Fruit fly (Drosophila melanogaster) whole organism, adult: Measurements from ENCODE around the gene stai.

Experiments
- CG11617 ChIP-seq: fragments of 200-800 bp; sonication (Bioruptor generic); optimal IDR thresholded peaks from 2 replicates; lab custom pipeline; 2017; ENCODE audit warnings: mild to moderate bottlenecking, missing biosample characterization, missing genetic modification reagents, missing genetic modification characterization
- CG12768 ChIP-seq: fragments of 200-800 bp; sonication (Bioruptor generic); optimal IDR thresholded peaks from 2 replicates; lab custom pipeline; 2017; ENCODE audit warnings: missing biosample characterization, missing genetic modification characterization, mild to moderate bottlenecking, moderate library complexity, missing genetic modification reagents
- CG14711 ChIP-seq: fragments of 200-800 bp; sonication (Bioruptor generic); optimal IDR thresholded peaks from 2 replicates; lab custom pipeline; 2018; ENCODE audit warnings: missing biosample characterization, mild to moderate bottlenecking, missing genetic modification characterization, moderate library complexity
- CG1620 ChIP-seq: fragments of 200-800 bp; sonication (Bioruptor generic); optimal IDR thresholded peaks from 2 replicates; lab custom pipeline; 2016; ENCODE audit warnings: missing biosample characterization, missing genetic modification characterization
- CG33017 ChIP-seq: fragments of 200-800 bp; sonication (Bioruptor generic); optimal IDR thresholded peaks from 2 replicates; lab custom pipeline; 2018; ENCODE audit warnings: missing biosample characterization, mild to moderate bottlenecking, missing genetic modification characterization, moderate library complexity
- CG5204 ChIP-seq: fragments of 200-800 bp; sonication (Bioruptor generic); optimal IDR thresholded peaks from 2 replicates; lab custom pipeline; 2016; ENCODE audit warnings: missing biosample characterization, missing genetic modification characterization
- CG7045 ChIP-seq: fragments of 200-800 bp; sonication (Bioruptor generic); optimal IDR thresholded peaks from 2 replicates; lab custom pipeline; 2017; ENCODE audit warnings: missing biosample characterization, mild to moderate bottlenecking, missing genetic modification characterization
- CG7101 ChIP-seq: fragments of 200-800 bp; sonication (Bioruptor generic); optimal IDR thresholded peaks from 2 replicates; lab custom pipeline; 2018; ENCODE audit warnings: missing biosample characterization, mild to moderate bottlenecking, missing genetic modification characterization, moderate library complexity
- Clk ChIP-seq: fragments of 200-800 bp; sonication (Bioruptor generic); optimal IDR thresholded peaks from 2 replicates; lab custom pipeline; 2017; ENCODE audit warnings: missing biosample characterization, missing genetic modification characterization
- Crg-1 ChIP-seq: fragments of 200-800 bp; sonication (Bioruptor generic); optimal IDR thresholded peaks from 2 replicates; lab custom pipeline; 2016; ENCODE audit warnings: missing biosample characterization, missing genetic modification characterization
- Hr96 ChIP-seq: fragments of 200-800 bp; sonication (Bioruptor generic); optimal IDR thresholded peaks from 2 replicates; lab custom pipeline; 2016; ENCODE audit warnings: missing biosample characterization, missing genetic modification characterization
- Mnt ChIP-seq: fragments of 200-800 bp; sonication (Bioruptor generic); optimal IDR thresholded peaks from 2 replicates; lab custom pipeline; 2016; ENCODE audit warnings: missing biosample characterization, mild to moderate bottlenecking, missing genetic modification characterization
- bab1 ChIP-seq: fragments of 200-800 bp; sonication (Bioruptor generic); optimal IDR thresholded peaks from 3 replicates; lab custom pipeline; 2019; ENCODE audit warnings: missing biosample characterization, mild to moderate bottlenecking, missing genetic modification characterization, moderate library complexity
- cic ChIP-seq: fragments of 200-800 bp; sonication (Bioruptor generic); optimal IDR thresholded peaks from 2 replicates; lab custom pipeline; 2017; ENCODE audit warnings: missing biosample characterization, mild to moderate bottlenecking, missing genetic modification characterization, moderate library complexity
- cnc ChIP-seq, 2 experiments: fragments of >200 bp; optimal IDR thresholded peaks; 2 replicates each; lab custom pipeline; 2017
- kay ChIP-seq: fragments of 200-800 bp; sonication (Bioruptor generic); peaks from one replicate; lab custom pipeline; 2016; ENCODE audit warnings: missing biosample characterization, missing genetic modification characterization, borderline replicate concordance
- ovo ChIP-seq: fragments of 200-800 bp; sonication (Bioruptor generic); optimal IDR thresholded peaks from 2 replicates; lab custom pipeline; 2016; ENCODE audit warnings: missing biosample characterization, missing genetic modification characterization
- pad ChIP-seq: fragments of 200-800 bp; sonication (Bioruptor generic); optimal IDR thresholded peaks from 3 replicates; lab custom pipeline; 2017; ENCODE audit warnings: missing biosample characterization, missing genetic modification characterization, mild to moderate bottlenecking, moderate library complexity, missing genetic modification reagents
- tj ChIP-seq: fragments of 200-800 bp; sonication (Bioruptor generic); optimal IDR thresholded peaks from 3 replicates; lab custom pipeline; 2017; ENCODE audit warnings: missing biosample characterization, mild to moderate bottlenecking, missing genetic modification characterization, moderate library complexity
- toe ChIP-seq: fragments of 200-800 bp; sonication (Bioruptor generic); optimal IDR thresholded peaks from 2 replicates; lab custom pipeline; 2016; ENCODE audit warnings: missing biosample characterization, missing genetic modification characterization

Gene stai

DNA sequence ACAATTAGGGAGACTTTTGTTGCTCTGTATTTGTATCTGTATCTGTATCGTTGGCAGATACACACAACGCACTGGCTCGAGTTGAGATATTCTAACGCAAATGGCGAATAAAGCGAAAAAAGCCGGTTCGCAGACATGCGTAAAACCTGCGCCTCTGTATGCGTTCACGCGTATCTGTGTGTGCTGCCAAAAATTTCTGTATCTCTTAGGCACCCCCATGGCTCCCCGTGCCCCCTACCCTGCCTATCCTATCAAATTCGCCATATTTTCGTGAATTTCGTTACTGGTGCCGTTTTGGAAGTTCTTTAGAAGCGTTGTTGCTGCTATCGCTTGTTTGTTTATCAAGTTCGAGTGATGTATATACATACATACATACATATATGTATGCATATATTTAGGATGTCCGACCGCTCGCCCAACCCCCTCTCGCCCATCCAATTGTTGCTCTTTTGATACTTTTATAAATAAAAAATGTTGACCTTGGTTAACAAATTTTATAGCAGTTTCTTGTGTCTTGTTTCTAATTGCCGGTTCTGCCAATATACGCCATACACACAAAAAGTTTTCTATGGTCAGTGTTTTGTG is 14.4 kb upstream of the stai start:
- TF ChIP-seq bab1 (GFP tag; lab: Kevin White, UChicago) (no peak), CG7101 (tag; lab: Kevin White, UChicago) (no peak), CG5204 (GFP tag; lab: Kevin White, UChicago) (no peak), ovo (GFP tag; lab: Kevin White, UChicago) (no peak), CG7045 (GFP tag; lab: Kevin White, UChicago) (no peak), cnc (optimal IDR thresholded peaks at IDR 0.05; lab: Kevin White, UChicago) (no peak)

DNA sequence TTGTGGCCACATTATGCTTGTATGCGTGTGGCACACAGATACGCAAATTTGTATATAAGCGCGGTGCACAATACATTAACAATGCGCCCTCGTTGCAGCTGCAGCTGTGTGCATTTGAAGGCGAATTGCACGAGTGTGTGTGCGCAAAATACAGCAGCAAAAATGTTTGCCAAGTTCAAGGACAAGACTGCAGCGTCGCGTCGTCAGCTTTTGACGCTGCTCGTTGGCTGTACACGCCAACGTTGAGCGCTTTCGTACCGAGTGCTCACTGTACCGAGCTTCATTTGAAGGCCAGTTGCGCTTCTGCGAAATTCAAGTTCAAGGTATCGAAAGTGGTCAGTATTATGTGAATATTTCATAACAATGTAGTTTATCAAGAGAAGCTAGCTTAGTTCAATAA is 13.4 kb upstream of the stai start:
- TF ChIP-seq CG7045 (GFP tag; lab: Kevin White, UChicago): no peak
- TF ChIP-seq pad: no peak
- peak; percentile 20 for TF ChIP-seq CG12768 (GFP tag; lab: Kevin White, UChicago)
- no peak for TF ChIP-seq toe (GFP tag; lab: Kevin White, UChicago)
- TF ChIP-seq bab1 (GFP tag; lab: Kevin White, UChicago): no peak
- peak; percentile 29 for TF ChIP-seq tj (GFP tag; lab: Kevin White, UChicago)
- TF ChIP-seq Crg-1: no peak
- TF ChIP-seq cnc (optimal IDR thresholded peaks at IDR 0.05; lab: Kevin White, UChicago): no peak
- peak; percentile 8 for TF ChIP-seq CG14711 (tag; lab: Kevin White, UChicago)
- TF ChIP-seq kay (GFP tag; lab: Kevin White, UChicago): no peak
- no peak for TF ChIP-seq Clk (GFP tag; lab: Kevin White, UChicago)

DNA sequence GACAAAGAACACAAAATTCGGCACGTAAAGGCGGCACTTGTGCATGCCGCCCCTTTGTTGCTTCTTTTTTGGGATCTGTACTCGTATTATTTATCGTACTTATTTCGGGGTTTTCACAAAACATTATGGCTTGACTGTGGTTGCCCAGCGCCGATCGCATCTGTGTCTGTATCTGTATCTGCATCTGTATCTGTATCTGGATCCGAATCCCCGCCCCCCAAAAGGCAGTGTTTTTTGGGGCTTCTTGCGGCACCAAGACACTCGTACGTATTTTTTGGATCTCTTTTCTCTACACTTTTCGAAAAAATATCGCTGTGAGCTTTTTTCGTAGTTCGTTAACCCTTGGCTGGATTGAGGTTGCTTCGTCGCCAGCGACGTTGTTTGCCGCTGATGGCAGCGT is 12.5 kb upstream of the stai start:
- TF ChIP-seq toe (GFP tag; lab: Kevin White, UChicago): no peak
- no peak for TF ChIP-seq CG1620 (GFP tag; lab: Kevin White, UChicago)
- no peak for TF ChIP-seq Hr96 (GFP tag; lab: Kevin White, UChicago)
- no peak for TF ChIP-seq ovo (GFP tag; lab: Kevin White, UChicago)
- no peak for TF ChIP-seq CG33017 (tag; lab: Kevin White, UChicago)
- no peak for TF ChIP-seq kay (GFP tag; lab: Kevin White, UChicago)
- no peak for TF ChIP-seq bab1 (GFP tag; lab: Kevin White, UChicago)
- no peak for TF ChIP-seq cic
- TF ChIP-seq CG12768 (GFP tag; lab: Kevin White, UChicago): no peak
- no peak for TF ChIP-seq Mnt (GFP tag; lab: Kevin White, UChicago)
- no peak for TF ChIP-seq CG11617 (GFP tag; lab: Kevin White, UChicago)
- no peak for TF ChIP-seq CG7101 (tag; lab: Kevin White, UChicago)
- TF ChIP-seq CG7045 (GFP tag; lab: Kevin White, UChicago): no peak
- TF ChIP-seq pad: no peak
- TF ChIP-seq Crg-1: no peak
- no peak for TF ChIP-seq CG5204 (GFP tag; lab: Kevin White, UChicago)
- TF ChIP-seq cnc (optimal IDR thresholded peaks at IDR 0.05; lab: Kevin White, UChicago): no peak

DNA sequence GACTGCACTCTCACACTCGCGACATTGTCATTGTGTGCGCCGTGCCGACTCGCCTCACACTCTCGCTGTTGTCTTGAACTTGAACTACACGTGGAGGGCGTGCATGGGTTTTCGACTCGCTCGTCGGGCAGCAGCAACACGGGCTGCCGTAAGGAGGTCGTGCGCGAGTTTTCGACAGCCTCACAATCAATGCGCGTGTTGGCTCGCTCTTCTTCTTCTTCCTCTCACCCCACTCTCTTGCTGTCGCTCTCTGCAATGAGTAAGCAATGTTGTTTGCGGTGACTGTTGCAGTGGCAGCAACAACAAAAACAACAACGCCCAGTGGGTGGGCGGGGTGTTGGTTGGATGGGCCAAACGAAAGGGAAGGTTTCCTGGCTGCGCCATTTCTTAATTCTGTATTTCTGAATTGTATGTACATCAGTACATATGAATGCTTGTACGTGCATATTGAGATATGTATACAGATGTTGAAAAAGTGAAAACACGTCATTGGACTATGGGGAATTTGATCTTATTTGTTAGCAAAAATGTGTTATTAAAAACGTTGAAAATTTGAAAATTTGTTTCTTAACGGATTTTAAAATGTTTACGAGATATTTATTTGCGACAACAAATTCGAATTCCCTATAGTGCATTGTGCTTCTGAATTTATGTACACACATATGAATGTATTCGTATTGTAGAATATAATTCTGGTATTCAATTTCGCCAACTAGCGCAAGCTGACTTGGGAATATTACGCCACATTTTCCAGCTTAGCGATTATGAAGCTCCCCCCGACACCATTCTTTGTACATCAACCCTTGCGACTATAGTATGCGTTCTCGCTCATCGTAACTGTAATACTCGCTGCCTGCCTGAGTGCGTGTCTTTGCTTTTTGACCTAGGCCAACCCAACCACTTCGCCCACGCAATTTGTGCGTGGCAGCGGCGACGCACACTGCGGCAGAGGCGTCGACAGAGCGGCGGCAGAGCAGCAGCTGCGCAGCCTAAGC is 11.5 kb upstream of the stai start:
- TF ChIP-seq cic (peak; percentile 99), CG12768 (GFP tag; lab: Kevin White, UChicago) (peak; percentile 88), CG11617 (GFP tag; lab: Kevin White, UChicago) (peak; percentile 69), CG1620 (GFP tag; lab: Kevin White, UChicago) (peak; percentile 19), toe (GFP tag; lab: Kevin White, UChicago) (no peak), kay (GFP tag; lab: Kevin White, UChicago) (peak; percentile 100), bab1 (GFP tag; lab: Kevin White, UChicago) (peak; percentile 79), Clk (GFP tag; lab: Kevin White, UChicago) (peak; percentile 47), cnc (optimal IDR thresholded peaks at IDR 0.05; lab: Kevin White, UChicago) (peak; percentile 91 to 93), CG14711 (tag; lab: Kevin White, UChicago) (no peak), CG7101 (tag; lab: Kevin White, UChicago) (peak; percentile 66), tj (GFP tag; lab: Kevin White, UChicago) (peak; percentile 85), CG33017 (tag; lab: Kevin White, UChicago) (peak; percentile 48), CG7045 (GFP tag; lab: Kevin White, UChicago) (peak; percentile 47), pad (peak; percentile 54), ovo (GFP tag; lab: Kevin White, UChicago) (peak; percentile 63), Mnt (GFP tag; lab: Kevin White, UChicago) (peak; percentile 99), CG5204 (GFP tag; lab: Kevin White, UChicago) (no peak), Hr96 (GFP tag; lab: Kevin White, UChicago) (peak; percentile 52), Crg-1 (peak; percentile 49)

DNA sequence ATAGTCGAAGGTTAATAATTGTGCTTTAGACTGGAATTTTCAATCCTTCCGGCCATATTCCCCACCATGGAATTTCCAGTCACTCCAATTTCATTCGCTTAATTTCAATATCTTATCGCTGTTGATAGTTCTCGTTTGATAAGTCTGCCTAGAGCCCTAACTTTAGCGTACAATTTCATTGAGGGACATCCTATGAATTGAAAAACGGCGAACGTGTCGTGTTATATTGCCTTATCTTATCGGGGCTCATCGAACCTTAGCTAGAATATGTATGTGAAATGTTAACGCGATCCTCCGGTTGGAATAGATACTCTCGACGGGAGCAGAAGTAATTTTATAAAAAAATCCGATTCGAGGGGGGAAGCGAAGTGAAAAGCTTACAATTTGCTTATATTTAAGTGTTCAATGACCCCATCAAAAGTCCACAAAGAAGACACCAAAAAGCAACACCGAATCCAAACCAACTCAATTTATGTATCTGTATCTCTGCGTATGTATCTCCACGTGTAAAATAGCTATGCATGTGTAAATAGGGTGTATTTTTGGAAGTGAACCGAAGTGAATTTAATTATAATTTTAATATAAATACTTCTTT is 10.5 kb upstream of the stai start:
- peak; percentile 99 for TF ChIP-seq cic
- TF ChIP-seq CG7045 (GFP tag; lab: Kevin White, UChicago): no peak
- no peak for TF ChIP-seq CG1620 (GFP tag; lab: Kevin White, UChicago)
